Worm (Caenorhabditis elegans) whole organism, late embryonic: ENCODE measurements around the gene C17B7.10.
"Not testable (repeated sequence)": the region's sequence is repeated elsewhere in the genome, so short reads cannot be mapped to it uniquely, and the experiment has no call there.

Source experiments
- C38D4.7 ChIP-seq: fragments of 200-800 bp; sonication (Bioruptor generic); optimal IDR thresholded peaks from 2 replicates; lab custom pipeline; 2018; ENCODE audit warnings: mild to moderate bottlenecking, missing genetic modification characterization, moderate library complexity, missing compliant biosample characterization
- K09A11.1 ChIP-seq: sonication (generic microtip); optimal IDR thresholded peaks from 2 replicates; lab custom pipeline; 2017; ENCODE audit warnings: antibody characterized with exemption, mild to moderate bottlenecking, missing genetic modification characterization, missing compliant biosample characterization; ENCODE audit not compliant: insufficient read depth
- T23F11.4 ChIP-seq: fragments of 200-800 bp; sonication (Bioruptor generic); optimal IDR thresholded peaks from 2 replicates; lab custom pipeline; 2018; ENCODE audit warnings: mild to moderate bottlenecking, missing genetic modification characterization, missing compliant biosample characterization
- Y22D7AL.16 ChIP-seq: sonication (generic microtip); optimal IDR thresholded peaks from 2 replicates; lab custom pipeline; 2016; ENCODE audit warnings: missing genetic modification characterization, missing compliant biosample characterization
- ahr-1 ChIP-seq: sonication (generic microtip); optimal IDR thresholded peaks from 2 replicates; lab custom pipeline; 2016; ENCODE audit warnings: missing genetic modification characterization, missing compliant biosample characterization
- ceh-14 ChIP-seq: sonication (generic microtip); optimal IDR thresholded peaks from 2 replicates; lab custom pipeline; 2016; ENCODE audit warnings: missing genotype, missing genetic modification characterization, missing compliant biosample characterization
- ceh-18 ChIP-seq: sonication (generic microtip); optimal IDR thresholded peaks from 2 replicates; lab custom pipeline; 2016; ENCODE audit warnings: missing genetic modification characterization, missing compliant biosample characterization
- ceh-19 ChIP-seq: fragments of 200-800 bp; sonication (Bioruptor generic); optimal IDR thresholded peaks from 2 replicates; lab custom pipeline; 2018; ENCODE audit warnings: mild to moderate bottlenecking, missing genetic modification characterization, missing compliant biosample characterization
- ceh-2 ChIP-seq: sonication (generic microtip); optimal IDR thresholded peaks from 2 replicates; lab custom pipeline; 2016; ENCODE audit warnings: missing genotype, missing genetic modification characterization, missing compliant biosample characterization
- ceh-24 ChIP-seq: sonication (generic microtip); optimal IDR thresholded peaks from 2 replicates; lab custom pipeline; 2016; ENCODE audit warnings: mild to moderate bottlenecking, missing genetic modification characterization, missing compliant biosample characterization
- ceh-31 ChIP-seq: sonication (generic microtip); optimal IDR thresholded peaks from 2 replicates; lab custom pipeline; 2016; ENCODE audit warnings: missing genetic modification characterization, missing compliant biosample characterization
- dmd-4 ChIP-seq: sonication (generic microtip); optimal IDR thresholded peaks from 2 replicates; lab custom pipeline; 2016; ENCODE audit warnings: borderline replicate concordance, missing genetic modification characterization, missing compliant biosample characterization
- dve-1 ChIP-seq: sonication (generic microtip); optimal IDR thresholded peaks from 2 replicates; lab custom pipeline; 2017; ENCODE audit warnings: antibody characterized with exemption, mild to moderate bottlenecking, missing genetic modification characterization, missing compliant biosample characterization
- elt-2 ChIP-seq: sonication (generic microtip); optimal IDR thresholded peaks from 2 replicates; lab custom pipeline; 2016; ENCODE audit warnings: missing genetic modification reagents, missing genetic modification characterization, missing compliant biosample characterization
- fax-1 ChIP-seq: sonication (generic microtip); optimal IDR thresholded peaks from 2 replicates; lab custom pipeline; 2016; ENCODE audit warnings: missing genotype, missing genetic modification characterization, missing compliant biosample characterization
- fkh-10 ChIP-seq: fragments of 150-350 bp; optimal IDR thresholded peaks from 2 replicates; lab custom pipeline; 2014; ENCODE audit warnings: missing biosample characterization, missing genetic modification reagents, missing genetic modification characterization
- fkh-6 ChIP-seq: sonication (generic microtip); optimal IDR thresholded peaks from 2 replicates; lab custom pipeline; 2016; ENCODE audit warnings: missing genetic modification characterization, missing compliant biosample characterization
- hlh-30 ChIP-seq: sonication (generic microtip); optimal IDR thresholded peaks from 2 replicates; lab custom pipeline; 2017; ENCODE audit warnings: antibody characterized with exemption, missing genetic modification characterization, missing compliant biosample characterization; ENCODE audit not compliant: insufficient read depth
- hlh-6 ChIP-seq: sonication (generic microtip); optimal IDR thresholded peaks from 2 replicates; lab custom pipeline; 2016; ENCODE audit warnings: missing genotype, missing genetic modification characterization, missing compliant biosample characterization
- lin-11 ChIP-seq: fragments of 200-800 bp; sonication (Bioruptor generic); optimal IDR thresholded peaks from 2 replicates; lab custom pipeline; 2018; ENCODE audit warnings: mild to moderate bottlenecking, missing genetic modification characterization, missing compliant biosample characterization
- madf-2 ChIP-seq: sonication (generic microtip); optimal IDR thresholded peaks from 2 replicates; lab custom pipeline; 2017; ENCODE audit warnings: missing genetic modification characterization, missing compliant biosample characterization
- odd-2 ChIP-seq: sonication (generic microtip); optimal IDR thresholded peaks from 2 replicates; lab custom pipeline; 2017; ENCODE audit warnings: antibody characterized with exemption, mild to moderate bottlenecking, missing genetic modification characterization, missing compliant biosample characterization
- pha-2 ChIP-seq: sonication (generic microtip); optimal IDR thresholded peaks from 2 replicates; lab custom pipeline; 2017; ENCODE audit warnings: mild to moderate bottlenecking, missing genetic modification characterization, missing compliant biosample characterization
- pqm-1 ChIP-seq: sonication (generic microtip); optimal IDR thresholded peaks from 2 replicates; lab custom pipeline; 2016; ENCODE audit warnings: missing genetic modification characterization, missing compliant biosample characterization
- ref-2 ChIP-seq: sonication (generic microtip); optimal IDR thresholded peaks from 2 replicates; lab custom pipeline; 2016; ENCODE audit warnings: missing genetic modification characterization, missing compliant biosample characterization
- syd-9 ChIP-seq: sonication (generic microtip); optimal IDR thresholded peaks from 2 replicates; lab custom pipeline; 2016; ENCODE audit warnings: mild to moderate bottlenecking, missing genetic modification characterization, moderate library complexity, missing compliant biosample characterization
- tbx-2 ChIP-seq: sonication (generic microtip); optimal IDR thresholded peaks from 2 replicates; lab custom pipeline; 2016; ENCODE audit warnings: missing genetic modification characterization, missing compliant biosample characterization
- ttx-3 ChIP-seq: sonication (generic microtip); optimal IDR thresholded peaks from 2 replicates; lab custom pipeline; 2016; ENCODE audit warnings: missing genetic modification reagents, missing genetic modification characterization, missing compliant biosample characterization
- unc-55 ChIP-seq: sonication (generic microtip); optimal IDR thresholded peaks from 2 replicates; lab custom pipeline; 2017; ENCODE audit warnings: missing biosample characterization, missing genetic modification reagents, missing genetic modification characterization
- unc-86 ChIP-seq: sonication (generic microtip); optimal IDR thresholded peaks from 2 replicates; lab custom pipeline; 2016; ENCODE audit warnings: missing genetic modification characterization, missing compliant biosample characterization
- zip-5 ChIP-seq: sonication (generic microtip); optimal IDR thresholded peaks from 2 replicates; lab custom pipeline; 2016; ENCODE audit warnings: missing genetic modification characterization, missing compliant biosample characterization

The C17B7.10 gene

DNA sequence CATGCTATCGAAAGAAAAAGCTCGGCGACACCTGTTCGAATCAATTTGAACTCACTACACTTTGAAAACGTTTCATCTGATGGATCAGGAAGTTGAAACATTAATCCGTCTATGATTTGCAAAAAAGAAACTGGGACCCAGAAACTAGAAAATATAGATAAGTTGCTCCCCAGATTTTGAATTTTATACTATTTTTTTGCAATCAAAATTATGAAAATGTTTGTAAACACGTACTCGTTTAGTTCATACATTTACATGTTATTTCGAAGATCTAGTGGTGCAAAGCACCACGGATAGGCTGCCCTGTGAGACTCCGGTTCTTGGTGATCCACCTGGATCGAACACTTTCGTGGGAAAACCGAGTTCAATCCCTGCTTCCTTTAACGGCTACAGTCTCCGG lies at the start of gene C17B7.10:
C17B7.10 (minus strand) TSS at position 101 of the 400 bp plus-strand sequence.
- TF ChIP-seq ceh-2 (tag; lab: Kevin White, UChicago), result no peak
- TF ChIP-seq madf-2 (tag; lab: Kevin White, UChicago), result no peak
- TF ChIP-seq odd-2 (tag; lab: Kevin White, UChicago), result no peak
- no peak for TF ChIP-seq ceh-14 (tag; lab: Kevin White, UChicago)

DNA sequence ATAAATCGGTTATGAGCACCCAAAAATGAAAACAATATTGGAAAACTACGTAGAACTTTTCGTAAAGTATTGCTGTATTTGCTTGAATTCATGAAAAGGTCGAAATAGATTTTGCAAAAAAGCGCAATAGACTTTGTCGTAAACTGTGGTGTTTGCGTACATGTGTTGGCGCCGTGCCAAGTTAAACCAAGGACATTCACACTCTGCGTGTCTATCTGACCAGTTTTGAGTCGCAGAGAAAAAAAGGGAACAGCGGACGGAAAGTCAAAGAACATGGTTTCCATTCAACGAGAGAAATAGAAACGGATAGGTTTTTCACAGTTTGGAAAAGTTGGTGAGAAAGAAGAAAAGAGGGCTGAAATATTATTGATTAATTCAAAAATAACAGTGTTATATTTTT lies 49.2 kb upstream of the C17B7.10 start:
- TF ChIP-seq lin-11 (tag; lab: Kevin White, UChicago) (no peak), dve-1 (no peak), ahr-1 (tag; lab: Kevin White, UChicago) (no peak), ceh-31 (tag; lab: Kevin White, UChicago) (no peak), ttx-3 (tag; lab: Kevin White, UChicago) (no peak), zip-5 (tag; lab: Kevin White, UChicago) (no peak), tbx-2 (tag; lab: Kevin White, UChicago) (no peak), ceh-18 (no peak), Y22D7AL.16 (no peak), fkh-10 (no peak)

DNA sequence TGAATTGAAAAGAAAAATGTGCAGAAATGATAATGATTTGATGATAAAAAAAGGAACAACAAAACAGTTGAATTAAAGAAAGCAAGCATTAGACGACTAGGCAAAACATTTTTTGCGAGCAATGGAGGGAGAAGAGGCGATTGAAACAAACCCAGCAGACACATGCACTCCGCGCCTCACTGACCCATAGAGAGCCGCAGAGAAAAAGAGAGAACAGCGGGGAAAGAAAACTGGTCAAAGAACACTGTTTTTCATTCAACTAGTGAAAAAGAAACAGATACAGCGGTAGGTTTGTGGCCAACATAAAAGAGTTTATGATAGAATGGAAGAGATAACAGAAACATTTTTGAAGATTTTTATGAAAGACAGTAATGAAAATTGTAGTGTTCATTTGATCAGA lies 46.5 kb upstream of the C17B7.10 start:
- TF ChIP-seq pqm-1 (tag; lab: Kevin White, UChicago), result no peak
- no peak for TF ChIP-seq fax-1 (tag; lab: Kevin White, UChicago)
- no peak for TF ChIP-seq odd-2 (tag; lab: Kevin White, UChicago)
- TF ChIP-seq fkh-6, result no peak
- TF ChIP-seq dve-1, result no peak
- TF ChIP-seq elt-2 (tag; lab: Kevin White, UChicago), result no peak

DNA sequence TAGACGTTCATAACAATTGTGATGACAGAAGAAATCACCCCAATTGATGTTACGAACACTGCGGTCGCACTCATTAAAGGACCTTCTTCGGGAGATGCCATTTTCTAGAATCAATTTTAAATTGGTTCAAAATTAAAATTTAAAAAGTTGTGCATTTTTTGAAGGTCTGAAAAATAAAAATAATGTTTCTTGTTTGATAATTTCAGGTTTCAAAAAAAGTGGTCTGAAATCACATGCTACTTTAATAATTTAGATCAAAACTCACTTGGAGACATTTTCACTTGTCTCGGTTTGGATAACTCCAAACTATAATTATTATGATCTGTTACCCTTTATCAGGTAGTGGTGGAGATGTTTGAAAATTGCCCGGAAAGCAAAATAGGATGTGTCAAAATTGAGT lies 35.2 kb upstream of the C17B7.10 start, which contains the start of gene srbc-2:
srbc-2 (minus strand) TSS at position 101 of the 400 bp plus-strand sequence.
- TF ChIP-seq K09A11.1 (tag; lab: Kevin White, UChicago), result no peak
- no peak for TF ChIP-seq ceh-24 (tag; lab: Kevin White, UChicago)
- no peak for TF ChIP-seq syd-9
- TF ChIP-seq madf-2 (tag; lab: Kevin White, UChicago), result no peak
- no peak for TF ChIP-seq dmd-4 (tag; lab: Kevin White, UChicago)
- no peak for TF ChIP-seq T23F11.4 (GFP tag; lab: Kevin White, UChicago)

DNA sequence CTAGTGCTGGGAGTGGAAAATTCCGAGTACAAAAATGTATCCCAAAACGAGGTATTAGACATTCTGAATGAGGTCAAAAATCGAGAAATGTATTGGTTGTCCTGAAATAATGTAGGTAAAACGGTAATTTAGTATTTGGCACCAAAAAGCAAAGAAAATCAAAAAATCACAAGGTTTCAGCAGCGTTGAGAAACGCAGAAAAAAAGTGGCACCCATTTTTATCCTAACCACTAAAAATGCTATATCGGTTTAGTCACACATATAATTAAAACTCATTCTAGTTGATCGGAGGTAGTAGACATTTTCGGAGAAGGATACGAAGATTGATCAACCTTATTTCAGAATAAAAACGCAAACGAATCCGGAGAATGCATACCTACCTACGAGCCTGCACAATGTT lies 30.9 kb upstream of the C17B7.10 start, which contains the start of gene srx-121:
srx-121 (minus strand) TSS at position 101 of the 400 bp plus-strand sequence.
- TF ChIP-seq hlh-6 (no peak), ceh-19 (GFP tag; lab: Kevin White, UChicago) (no peak), Y22D7AL.16 (no peak), unc-55 (GFP tag; lab: Kevin White, UChicago) (no peak), unc-86 (tag; lab: Kevin White, UChicago) (no peak), pha-2 (no peak), hlh-30 (no peak)

DNA sequence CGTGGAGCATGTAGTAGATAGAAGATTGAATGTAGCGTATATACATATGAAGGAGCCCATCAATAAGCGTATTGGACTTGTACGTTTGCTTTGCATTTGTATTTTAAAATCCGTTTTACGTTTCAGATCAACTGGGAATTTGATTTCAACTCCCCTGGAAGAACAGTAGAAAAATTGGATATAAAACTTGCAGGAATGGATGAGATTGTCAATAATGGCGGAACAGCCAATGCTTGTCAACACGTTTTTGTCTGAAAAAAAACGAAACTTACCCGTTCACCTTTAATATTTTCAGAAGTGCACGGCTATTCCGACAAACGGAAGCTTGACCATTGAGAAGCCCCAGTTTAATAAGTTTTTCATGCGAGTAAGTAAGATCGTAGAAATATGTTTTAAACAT lies 26.0 kb upstream of the C17B7.10 start, which contains the start of gene C04E12.2:
C04E12.2 (plus strand) TSS at position 301 of the 400 bp plus-strand sequence.
- TF ChIP-seq C38D4.7 (GFP tag; lab: Kevin White, UChicago); ref-2 (tag; lab: Kevin White, UChicago); madf-2 (tag; lab: Kevin White, UChicago): not testable (repeated sequence)
